Worm (Caenorhabditis elegans): Measurements from ENCODE around the gene R144.10.
A peak's percentile ranks its signal among the peaks of the same experiment; 100 is the strongest.

Gene R144.10

DNA sequence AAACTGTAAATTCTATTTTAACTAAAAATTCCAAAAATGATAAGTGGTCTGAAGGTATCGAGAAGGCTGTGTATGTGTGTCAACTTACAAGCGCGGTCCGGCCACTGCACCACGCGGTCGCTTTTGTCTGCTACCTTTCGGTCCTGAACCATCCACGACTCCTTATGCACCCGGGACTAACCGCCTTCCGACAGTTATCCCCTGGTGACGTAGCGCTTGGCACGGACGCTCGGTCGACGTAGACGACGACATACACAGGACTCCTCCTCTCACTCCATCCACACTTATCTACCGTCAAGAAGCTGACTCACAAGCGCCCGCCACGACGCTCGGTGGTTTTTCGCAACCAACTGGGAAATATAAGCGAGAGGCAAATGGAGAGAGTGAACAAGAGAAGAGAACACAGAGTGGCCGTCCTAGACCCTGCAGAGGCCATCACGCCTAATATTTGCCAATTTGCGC is 29.3 kb upstream of the R144.10 start:
- TF ChIP-seq elt-3 (tag; optimal IDR thresholded peaks at IDR 0.05) (peak; percentile 28), ceh-43 (GFP tag; optimal IDR thresholded peaks at IDR 0.05) (peak; percentile 90), ham-2 (GFP tag; optimal IDR thresholded peaks at IDR 0.05) (peak; percentile 93), drap-1 (GFP tag; optimal IDR thresholded peaks at IDR 0.05) (peak; percentile 91), unc-39 (tag; optimal IDR thresholded peaks at IDR 0.05) (peak; percentile 1), pha-4 (tag; optimal IDR thresholded peaks at IDR 0.05) (peak; percentile 39), tbx-8 (GFP tag; optimal IDR thresholded peaks at IDR 0.05) (peak; percentile 66), unc-120 (tag; optimal IDR thresholded peaks at IDR 0.05; ENCODE audit: poor library complexity, severe bottlenecking) (peak; percentile 84), ceh-83 (GFP tag; optimal IDR thresholded peaks at IDR 0.05) (peak; percentile 91), flh-1 (GFP tag; optimal IDR thresholded peaks at IDR 0.05) (peak; percentile 72), cnd-1 (tag; optimal IDR thresholded peaks at IDR 0.05) (peak; percentile 89), nhr-12 (tag; optimal IDR thresholded peaks at IDR 0.05) (peak; percentile 18), lin-32 (GFP tag; optimal IDR thresholded peaks at IDR 0.05) (peak; percentile 77), ztf-11 (tag; optimal IDR thresholded peaks at IDR 0.05) (peak; percentile 70), nhr-2 (tag; optimal IDR thresholded peaks at IDR 0.05) (peak; percentile 78), mep-1 (tag; optimal IDR thresholded peaks at IDR 0.05) (peak; percentile 70), mls-2 (tag; optimal IDR thresholded peaks at IDR 0.05) (peak; percentile 96), sem-2 (GFP tag; optimal IDR thresholded peaks at IDR 0.05) (peak; percentile 82), unc-62 (GFP tag; optimal IDR thresholded peaks at IDR 0.05) (peak; percentile 44), nhr-237 (tag; optimal IDR thresholded peaks at IDR 0.05) (peak; percentile 64), bed-3 (GFP tag; optimal IDR thresholded peaks at IDR 0.05) (peak; percentile 81), lsy-2 (tag; optimal IDR thresholded peaks at IDR 0.05) (peak; percentile 63), sptf-1 (tag; optimal IDR thresholded peaks at IDR 0.05) (peak; percentile 94), M03D4.4 (tag; optimal IDR thresholded peaks at IDR 0.05) (peak; percentile 91)

DNA sequence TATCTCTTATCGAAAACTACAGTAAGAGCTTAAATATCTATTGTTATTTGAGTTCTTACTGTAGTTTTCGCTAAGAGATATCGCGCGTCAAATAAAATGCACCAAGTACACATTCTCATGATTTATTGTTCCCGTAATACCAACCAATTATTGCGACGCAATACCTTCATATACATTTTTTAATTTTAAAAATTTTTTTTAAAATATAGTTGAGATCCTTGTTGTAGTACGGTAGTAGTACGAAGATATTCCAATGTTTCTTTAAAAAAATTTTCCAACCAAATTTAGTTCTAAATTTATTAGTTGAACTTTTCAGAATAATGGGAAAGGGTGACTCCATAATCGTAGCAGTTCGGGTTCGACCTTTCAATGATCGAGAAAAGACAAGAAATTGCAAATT is 28.5 kb upstream of the R144.10 start, which contains the start of gene klp-6:
Gene klp-6, plus strand, starts transcription at position 301 of the 400 bp plus-strand sequence.
- TF ChIP-seq ces-1 (GFP tag; optimal IDR thresholded peaks at IDR 0.05) (no peak), elt-3 (tag; optimal IDR thresholded peaks at IDR 0.05) (no peak), cnd-1 (tag; optimal IDR thresholded peaks at IDR 0.05) (no peak), ceh-83 (GFP tag; optimal IDR thresholded peaks at IDR 0.05) (no peak), ham-2 (GFP tag; optimal IDR thresholded peaks at IDR 0.05) (no peak), snpc-4 (tag; optimal IDR thresholded peaks at IDR 0.05) (no peak), zip-8 (tag; optimal IDR thresholded peaks at IDR 0.05) (no peak), ztf-11 (tag; optimal IDR thresholded peaks at IDR 0.05) (no peak), bed-3 (GFP tag; optimal IDR thresholded peaks at IDR 0.05) (no peak), hlh-1 (tag; optimal IDR thresholded peaks at IDR 0.05) (no peak), M03D4.4 (tag; optimal IDR thresholded peaks at IDR 0.05) (no peak), lin-13 (tag; optimal IDR thresholded peaks at IDR 0.05) (no peak), elt-1 (tag; optimal IDR thresholded peaks at IDR 0.05; ENCODE audit: borderline replicate concordance, insufficient read depth) (no peak), mls-2 (tag; optimal IDR thresholded peaks at IDR 0.05) (no peak)

DNA sequence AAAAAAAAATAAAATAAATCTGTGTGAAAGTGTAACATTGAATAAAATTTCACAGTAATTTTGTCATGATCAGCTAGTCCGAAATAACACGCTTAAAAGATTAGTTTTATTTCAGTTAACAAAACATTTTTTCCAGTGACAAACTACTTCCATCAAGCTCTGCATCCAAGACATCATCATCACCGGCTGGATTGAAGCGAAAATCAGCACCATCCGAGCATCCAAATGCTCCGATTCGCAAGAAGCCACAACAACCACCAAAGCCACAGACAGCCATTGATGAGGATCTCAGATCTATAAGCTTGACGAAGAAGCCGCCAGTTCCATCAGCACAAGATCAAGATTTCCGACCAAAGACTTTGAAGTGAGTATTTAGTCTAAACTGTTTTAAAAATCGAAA is 25.1 kb upstream of the R144.10 start:
- TF ChIP-seq M03D4.4 (tag; optimal IDR thresholded peaks at IDR 0.05) (peak; percentile 37), elt-1 (tag; optimal IDR thresholded peaks at IDR 0.05; ENCODE audit: borderline replicate concordance, insufficient read depth) (no peak), unc-62 (GFP tag; optimal IDR thresholded peaks at IDR 0.05) (no peak), lsy-2 (tag; optimal IDR thresholded peaks at IDR 0.05) (no peak), snpc-4 (tag; optimal IDR thresholded peaks at IDR 0.05) (no peak), sptf-1 (tag; optimal IDR thresholded peaks at IDR 0.05) (peak; percentile 51), bed-3 (GFP tag; optimal IDR thresholded peaks at IDR 0.05) (no peak), lin-13 (tag; optimal IDR thresholded peaks at IDR 0.05) (no peak), mls-2 (tag; optimal IDR thresholded peaks at IDR 0.05) (peak; percentile 8), hlh-1 (tag; optimal IDR thresholded peaks at IDR 0.05) (no peak), nhr-237 (tag; optimal IDR thresholded peaks at IDR 0.05) (no peak), tbx-8 (GFP tag; optimal IDR thresholded peaks at IDR 0.05) (peak; percentile 13), ceh-83 (GFP tag; optimal IDR thresholded peaks at IDR 0.05) (peak; percentile 49), ceh-39 (tag; optimal IDR thresholded peaks at IDR 0.05) (no peak), ceh-43 (GFP tag; optimal IDR thresholded peaks at IDR 0.05) (no peak), mab-5 (tag; optimal IDR thresholded peaks at IDR 0.05) (no peak), nhr-28 (tag; optimal IDR thresholded peaks at IDR 0.05) (no peak), zip-8 (tag; optimal IDR thresholded peaks at IDR 0.05) (no peak), mep-1 (tag; optimal IDR thresholded peaks at IDR 0.05) (no peak), drap-1 (GFP tag; optimal IDR thresholded peaks at IDR 0.05) (no peak), sem-2 (GFP tag; optimal IDR thresholded peaks at IDR 0.05) (no peak)

DNA sequence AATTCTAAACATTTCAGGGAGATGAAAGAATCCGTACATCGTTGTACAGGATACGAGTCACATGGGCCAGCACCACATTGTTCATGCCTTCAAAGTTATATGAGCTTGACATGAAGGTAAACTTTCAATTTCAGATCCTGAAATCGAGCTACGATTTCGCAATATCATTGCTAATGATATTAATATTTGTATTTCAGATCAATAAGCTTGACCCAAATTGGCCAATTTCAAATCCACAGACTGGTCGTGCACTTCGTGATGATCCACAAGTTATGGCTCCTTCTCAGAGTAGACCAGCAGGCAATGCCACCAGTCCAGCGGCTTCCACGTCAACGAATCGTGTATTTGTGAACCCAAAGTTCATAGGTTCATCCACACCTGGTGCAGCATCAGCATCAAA is 24.2 kb upstream of the R144.10 start:
- no peak for TF ChIP-seq ztf-11 (tag; optimal IDR thresholded peaks at IDR 0.05)
- TF ChIP-seq nhr-2 (tag; optimal IDR thresholded peaks at IDR 0.05), result no peak
- TF ChIP-seq ceh-83 (GFP tag; optimal IDR thresholded peaks at IDR 0.05), result no peak
- TF ChIP-seq mep-1 (tag; optimal IDR thresholded peaks at IDR 0.05), result no peak
- TF ChIP-seq mab-5 (tag; optimal IDR thresholded peaks at IDR 0.05), result no peak
- no peak for TF ChIP-seq sptf-1 (tag; optimal IDR thresholded peaks at IDR 0.05)
- no peak for TF ChIP-seq zip-8 (tag; optimal IDR thresholded peaks at IDR 0.05)
- TF ChIP-seq lin-13 (tag; optimal IDR thresholded peaks at IDR 0.05), result no peak
